Fruit fly (Drosophila melanogaster) whole organism: ENCODE data around the gene rst.

Source experiments
- CG8478 ChIP-seq: fragments of >200 bp; optimal IDR thresholded peaks from 2 replicates; lab custom pipeline; 2018; ENCODE audit warnings: inconsistent platforms
- Dll ChIP-seq: fragments of >200 bp; optimal IDR thresholded peaks from 2 replicates; lab custom pipeline; 2017
- EcR ChIP-seq, 2 experiments: fragments of >200 bp; optimal IDR thresholded peaks; 2 replicates each; lab custom pipeline; 2017; ENCODE audit warnings: missing biosample characterization in 2 of 2, missing genetic modification characterization in 2 of 2, missing genetic modification reagents in 2 of 2
- pan ChIP-seq: fragments of >200 bp; optimal IDR thresholded peaks from 2 replicates; lab custom pipeline; 2017
- psq ChIP-seq: fragments of >200 bp; optimal IDR thresholded peaks from 2 replicates; lab custom pipeline; 2017
- usp ChIP-seq: fragments of >200 bp; optimal IDR thresholded peaks from 2 replicates; lab custom pipeline; 2017; ENCODE audit warnings: missing biosample characterization, missing genetic modification characterization, mixed read lengths

rst gene

dm6 chrX:2993098-2993773 is 19.6 kb upstream of the rst start:
- TF ChIP-seq pan (lab: Kevin White, UChicago) (no peak), CG8478 (lab: Kevin White, UChicago) (no peak), Dll (no peak), psq (lab: Kevin White, UChicago) (no peak), usp (GFP tag; lab: Kevin White, UChicago) (no peak)

DNA sequence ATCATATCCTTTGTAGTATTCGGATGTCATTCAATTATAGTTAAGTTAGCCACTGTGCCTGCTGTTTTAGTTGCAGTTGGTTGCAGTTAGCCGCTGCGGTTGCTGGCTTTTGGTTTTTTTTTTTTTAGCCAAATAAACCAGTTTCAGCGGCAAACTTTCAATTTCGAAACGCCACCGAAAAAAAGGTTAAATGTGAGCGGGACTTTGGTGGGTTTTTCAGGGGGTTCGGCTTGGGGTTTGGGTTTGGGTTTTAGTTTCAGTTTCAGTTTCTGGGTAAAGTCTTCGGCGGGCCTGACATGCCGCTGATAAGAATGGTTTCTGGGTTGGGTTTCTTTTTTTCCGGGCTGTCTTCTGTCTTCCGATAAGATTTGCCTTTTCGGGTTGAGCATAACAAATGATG is 17.3 kb upstream of the rst start:
- TF ChIP-seq usp (GFP tag; lab: Kevin White, UChicago): no peak
- TF ChIP-seq CG8478 (lab: Kevin White, UChicago): no peak
- no peak for TF ChIP-seq Dll
- TF ChIP-seq psq (lab: Kevin White, UChicago): no peak
- TF ChIP-seq EcR (GFP tag; optimal IDR thresholded peaks at IDR 0.05; lab: Kevin White, UChicago): no peak
- TF ChIP-seq pan (lab: Kevin White, UChicago): no peak

- TF ChIP-seq usp (GFP tag; lab: Kevin White, UChicago) (no peak), psq (lab: Kevin White, UChicago) (no peak), pan (lab: Kevin White, UChicago) (no peak), Dll (no peak), CG8478 (lab: Kevin White, UChicago) (no peak), EcR (GFP tag; optimal IDR thresholded peaks at IDR 0.05; lab: Kevin White, UChicago) (no peak)
Observed at dm6 chrX:2989332-2989731, 15.7 kb upstream of the rst start.

- TF ChIP-seq Dll (no peak), pan (lab: Kevin White, UChicago) (no peak)
Observed at dm6 chrX:2987320-2987719, 13.7 kb upstream of the rst start.

dm6 chrX:2984902-2985772 is 11.5 kb upstream of the rst start:
- TF ChIP-seq usp (GFP tag; lab: Kevin White, UChicago): no peak
- TF ChIP-seq pan (lab: Kevin White, UChicago): no peak
- no peak for TF ChIP-seq psq (lab: Kevin White, UChicago)
- TF ChIP-seq Dll: no peak

DNA sequence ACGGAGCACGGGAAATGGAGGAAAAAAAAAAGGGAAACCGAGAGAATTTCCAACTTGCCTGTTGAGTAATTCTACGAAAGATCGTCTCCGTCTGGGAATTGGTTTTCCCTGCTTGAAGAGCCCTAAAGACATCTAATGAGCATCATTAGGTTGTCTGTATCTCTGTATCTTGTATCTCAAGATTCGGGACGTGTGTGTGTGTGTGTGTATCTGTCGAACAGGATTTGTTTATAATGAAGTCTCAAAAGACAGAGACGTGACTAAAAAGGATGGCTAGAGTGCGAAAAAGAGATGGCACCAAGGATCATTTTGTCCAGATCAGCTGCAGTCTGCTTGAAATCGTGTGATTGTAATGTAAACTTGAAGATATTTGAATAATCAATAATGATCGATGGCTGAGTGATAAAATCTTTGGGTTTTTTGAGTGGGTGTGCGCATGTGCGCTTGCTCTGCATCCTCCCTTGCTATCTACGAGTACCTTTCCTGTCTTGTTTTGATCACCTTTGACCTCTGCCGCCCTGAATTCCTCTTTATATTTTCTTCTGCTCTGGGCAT is 8.9 kb upstream of the rst start:
- TF ChIP-seq Dll (no peak), psq (lab: Kevin White, UChicago) (no peak), usp (GFP tag; lab: Kevin White, UChicago) (no peak), EcR (GFP tag; optimal IDR thresholded peaks at IDR 0.05; lab: Kevin White, UChicago) (no peak), pan (lab: Kevin White, UChicago) (no peak), CG8478 (lab: Kevin White, UChicago) (no peak)

- no peak for TF ChIP-seq pan (lab: Kevin White, UChicago)
- TF ChIP-seq psq (lab: Kevin White, UChicago): no peak
- TF ChIP-seq Dll: no peak
- TF ChIP-seq usp (GFP tag; lab: Kevin White, UChicago): no peak
- TF ChIP-seq CG8478 (lab: Kevin White, UChicago): no peak
- TF ChIP-seq EcR (GFP tag; optimal IDR thresholded peaks at IDR 0.05; lab: Kevin White, UChicago): no peak
Observed at dm6 chrX:2980290-2980689, 6.7 kb upstream of the rst start.

- no peak for TF ChIP-seq EcR (GFP tag; optimal IDR thresholded peaks at IDR 0.05; lab: Kevin White, UChicago)
Observed at dm6 chrX:2977857-2978473, 4.3 kb upstream of the rst start.

- TF ChIP-seq pan (lab: Kevin White, UChicago) (no peak), Dll (no peak), CG8478 (lab: Kevin White, UChicago) (no peak), psq (lab: Kevin White, UChicago) (no peak)
Observed at dm6 chrX:2969039-2969438, 4.6 kb downstream of the rst start.

DNA sequence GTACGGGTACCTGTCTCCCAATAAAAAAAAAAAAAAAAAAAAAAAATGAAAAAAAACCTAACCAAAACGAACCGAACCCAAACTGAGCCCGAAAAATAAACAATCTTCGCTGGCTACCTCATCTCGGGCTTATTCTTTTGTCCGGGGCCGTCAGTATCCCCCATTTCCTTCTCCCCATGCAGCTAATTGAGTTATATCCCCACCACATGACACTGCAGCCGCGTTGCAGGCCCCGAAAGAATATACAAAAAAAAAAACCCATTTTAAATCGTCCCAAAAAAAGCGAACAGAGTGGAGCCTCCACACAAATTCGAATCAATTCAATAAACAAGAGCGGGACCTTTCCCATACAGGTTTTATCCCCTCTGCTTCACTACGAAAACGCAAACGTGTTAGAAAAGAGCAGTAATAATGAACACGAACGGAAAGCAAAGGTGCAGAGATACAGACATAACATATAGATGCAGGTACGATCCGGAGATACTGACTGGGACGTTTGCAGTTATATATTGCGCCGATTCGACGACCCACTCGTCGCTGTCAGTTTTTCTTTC is 8.9 kb downstream of the rst start:
- TF ChIP-seq EcR (GFP tag; optimal IDR thresholded peaks at IDR 0.05; lab: Kevin White, UChicago) (no peak), pan (lab: Kevin White, UChicago) (no peak), psq (lab: Kevin White, UChicago) (no peak), CG8478 (lab: Kevin White, UChicago) (no peak), Dll (no peak)

dm6 chrX:2963790-2964335 is 9.8 kb downstream of the rst start:
- no peak for TF ChIP-seq pan (lab: Kevin White, UChicago)
- TF ChIP-seq usp (GFP tag; lab: Kevin White, UChicago): no peak
- TF ChIP-seq psq (lab: Kevin White, UChicago): no peak
- no peak for TF ChIP-seq EcR (GFP tag; optimal IDR thresholded peaks at IDR 0.05; lab: Kevin White, UChicago)
- no peak for TF ChIP-seq Dll
- no peak for TF ChIP-seq CG8478 (lab: Kevin White, UChicago)
